Fruit fly (Drosophila melanogaster) ovary, adult (tissue): Measurements from ENCODE around the gene Drsl6.

Experiments used
- CG17801 ChIP-seq: fragments of 200-800 bp; optimal IDR thresholded peaks from 2 replicates; lab custom pipeline; 2019; ENCODE audit warnings: missing biosample characterization, mild to moderate bottlenecking, missing genetic modification characterization, moderate library complexity; ENCODE audit not compliant: partially characterized antibody

Gene Drsl6

DNA sequence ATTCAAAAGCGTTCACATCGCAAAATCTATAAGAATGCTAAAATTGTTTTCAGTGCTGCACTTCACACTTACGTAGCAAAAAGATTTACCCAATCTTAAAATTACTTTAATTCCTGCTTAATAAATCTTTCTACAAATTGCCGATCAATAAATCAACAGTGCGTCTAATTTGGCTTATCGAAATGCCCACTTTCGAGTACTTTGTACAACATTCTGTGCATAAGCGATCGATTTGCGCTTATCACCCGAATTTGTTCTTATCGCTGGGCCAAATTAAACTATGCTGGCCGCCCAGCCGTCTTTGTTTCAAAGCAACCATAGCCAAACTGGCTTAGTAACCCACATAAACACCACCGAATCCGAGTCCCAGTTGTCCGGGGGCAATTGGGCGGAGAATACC is 29.7 kb downstream of the Drsl6 start:
- TF ChIP-seq CG17801 (GFP tag; lab: Kevin White, UChicago) = no peak

DNA sequence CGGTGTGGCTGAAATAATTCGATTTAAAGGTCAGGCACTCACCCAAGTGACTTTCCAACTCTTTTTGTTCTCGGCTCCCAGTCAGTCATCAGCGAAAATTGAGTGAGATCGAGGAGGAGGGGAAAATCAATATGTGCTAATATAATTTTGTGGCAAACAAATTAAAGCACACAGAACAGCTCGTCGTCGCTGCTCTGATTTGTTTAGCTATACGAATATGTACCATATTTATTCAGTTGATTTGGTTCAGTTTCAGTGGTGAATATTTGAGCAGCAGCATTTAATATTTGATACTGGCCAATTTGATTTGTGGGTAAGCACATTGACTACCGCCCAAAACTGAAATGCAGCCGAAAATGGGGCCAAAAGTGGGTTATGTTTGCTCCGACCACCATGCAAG is 30.8 kb downstream of the Drsl6 start:
- no peak for TF ChIP-seq CG17801 (GFP tag; lab: Kevin White, UChicago)

DNA sequence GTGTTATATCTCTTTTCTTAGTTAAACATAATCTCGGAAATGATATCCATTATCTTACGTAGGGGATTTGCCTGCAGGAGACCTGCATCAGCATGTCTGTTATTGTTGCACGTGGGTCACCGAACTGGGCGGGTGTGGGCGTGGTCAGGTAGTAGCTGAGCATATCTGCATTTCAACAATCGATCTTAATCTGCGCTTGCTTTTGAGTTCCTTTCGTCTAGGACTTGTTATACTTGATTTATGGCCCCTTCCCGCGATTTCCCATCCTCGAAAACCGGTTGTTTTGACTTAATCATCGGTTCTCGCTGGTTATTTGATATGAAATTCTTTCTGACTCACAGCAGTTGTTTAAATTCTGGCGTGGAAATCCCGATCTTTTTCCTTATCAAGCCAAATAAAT is 31.5 kb downstream of the Drsl6 start:
- TF ChIP-seq CG17801 (GFP tag; lab: Kevin White, UChicago) = no peak

- TF ChIP-seq CG17801 (GFP tag; lab: Kevin White, UChicago) = peak; percentile 18
Measured at dm6 chr3L:3303534-3304459, 32.4 kb downstream of the Drsl6 start, which contains the start of gene ZnT63C. Gene ZnT63C, plus strand, starts transcription at chr3L:3303708.

DNA sequence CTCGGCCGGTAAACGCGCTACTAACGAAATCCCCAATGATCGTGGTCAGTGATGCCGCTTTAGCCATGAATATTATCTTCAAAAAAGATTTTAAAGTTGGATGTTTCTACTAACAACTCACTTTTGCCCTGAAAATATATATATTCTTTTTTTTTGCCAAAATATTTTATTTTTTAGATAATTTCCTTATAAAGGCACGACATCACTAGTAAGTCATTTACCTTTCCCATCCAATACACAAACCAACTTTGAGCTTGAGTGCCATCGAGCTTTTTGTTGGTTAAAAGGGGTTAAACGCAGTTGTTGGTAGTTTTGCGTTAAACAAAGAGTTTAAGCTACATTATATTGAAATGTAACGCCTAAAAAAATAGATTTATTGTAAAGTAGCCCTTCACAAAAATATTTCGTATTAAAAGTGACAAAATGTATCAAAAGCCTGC is 33.1 kb downstream of the Drsl6 start, which contains the start of gene CG14968:
CG14968 (minus strand) TSS at position 26 of the 440 bp plus-strand sequence.
- peak; percentile 72 for TF ChIP-seq CG17801 (GFP tag; lab: Kevin White, UChicago)

DNA sequence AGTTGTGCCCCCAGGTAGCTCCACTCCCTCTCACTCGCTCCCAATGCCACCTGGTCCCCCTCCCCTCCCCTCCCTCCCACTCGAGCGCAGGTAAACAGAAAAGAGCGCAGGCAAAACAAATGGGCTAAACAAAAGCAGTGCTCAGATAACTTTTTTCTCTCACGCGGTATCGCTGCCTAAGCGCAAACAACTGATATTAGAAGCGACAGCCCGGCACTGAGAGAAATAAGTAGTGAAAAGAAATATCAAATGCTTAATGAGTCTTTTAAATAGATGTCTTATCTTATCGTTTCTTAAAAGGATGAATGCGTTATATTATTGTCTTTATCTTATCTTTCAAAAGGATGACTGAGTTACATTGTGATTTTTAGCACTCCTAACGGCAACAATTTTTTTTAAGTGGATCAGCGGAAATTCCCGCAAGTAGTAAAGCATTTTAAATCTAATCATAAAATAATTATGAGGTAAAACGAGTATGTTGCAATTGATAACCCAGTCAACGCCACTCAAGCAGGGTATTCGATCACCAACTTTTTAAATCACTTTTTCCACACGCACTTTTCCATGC is 35.0 kb downstream of the Drsl6 start:
- peak; percentile 9 for TF ChIP-seq CG17801 (GFP tag; lab: Kevin White, UChicago)

DNA sequence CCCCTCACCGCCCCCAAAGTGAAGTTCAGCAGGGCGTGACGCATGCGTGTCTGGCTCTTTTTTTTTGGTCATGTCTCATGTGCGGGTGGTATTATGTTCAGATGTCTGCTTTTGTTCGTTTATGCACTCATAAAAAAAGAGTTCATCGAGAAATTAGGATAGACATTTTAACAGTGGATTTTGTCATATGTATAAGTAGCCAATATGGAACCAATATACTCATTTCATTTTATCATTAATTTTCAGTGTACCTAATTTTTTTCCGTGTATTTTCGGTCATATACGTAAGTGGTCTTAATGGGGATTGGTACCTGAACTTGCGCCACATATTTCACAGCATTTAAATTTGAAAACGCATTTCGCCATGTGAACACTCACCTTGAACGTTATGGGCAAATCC is 35.9 kb downstream of the Drsl6 start:
- TF ChIP-seq CG17801 (GFP tag; lab: Kevin White, UChicago) = no peak

dm6 chr3L:3291159-3291558 is 45.1 kb downstream of the Drsl6 start, which contains the start of gene CG12009:
Gene CG12009, plus strand, starts transcription at chr3L:3291459.
- no peak for TF ChIP-seq CG17801 (GFP tag; lab: Kevin White, UChicago)

DNA sequence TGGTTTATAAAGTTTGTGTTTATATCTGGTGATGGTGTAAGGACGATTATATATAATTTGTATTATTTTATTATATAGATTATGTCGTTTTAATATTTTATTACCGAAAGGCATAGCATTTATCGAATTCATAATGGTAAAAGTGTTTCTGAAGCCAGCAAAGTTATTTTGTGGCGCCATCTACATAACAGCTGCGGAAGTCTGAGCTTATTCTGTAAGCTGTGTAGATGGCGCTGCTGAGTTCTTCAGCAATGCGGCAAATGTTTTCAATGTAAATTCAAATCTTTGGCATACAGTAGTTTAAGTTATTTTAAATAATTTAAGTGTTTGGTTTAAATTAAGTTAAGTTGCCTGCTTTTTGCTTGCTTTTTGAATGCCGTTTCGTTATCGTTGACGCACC is 47.8 kb downstream of the Drsl6 start:
- no peak for TF ChIP-seq CG17801 (GFP tag; lab: Kevin White, UChicago)
